Worm (Caenorhabditis elegans) whole organism, L4 larva: ENCODE measurements around the gene spp-1.

Experiments used
- D1046.2 ChIP-seq: fragments of 200-800 bp; sonication (Bioruptor generic); IDR thresholded peaks from 2 replicates; pipeline ENCODE4 v1.3.6; 2022; ENCODE audit warnings: missing genetic modification characterization, missing compliant biosample characterization
- F10B5.3 ChIP-seq: sonication (generic microtip); optimal IDR thresholded peaks from 2 replicates; lab custom pipeline; 2016; ENCODE audit warnings: mild to moderate bottlenecking, missing genetic modification characterization, missing compliant biosample characterization
- F26F4.8 ChIP-seq: fragments of 200-800 bp; sonication (Bioruptor generic); conservative IDR thresholded peaks from 2 replicates; pipeline ENCODE4 v1.3.6; 2022; ENCODE audit warnings: missing genetic modification characterization, missing compliant biosample characterization
- F44E2.7 ChIP-seq: fragments of 200-800 bp; sonication (Bioruptor generic); IDR thresholded peaks from 2 replicates; pipeline ENCODE4 v2.1.2; 2022; ENCODE audit warnings: missing genetic modification characterization, missing compliant biosample characterization
- R02D3.7 ChIP-seq: fragments of 150-350 bp; sonication (generic microtip); optimal IDR thresholded peaks from 3 replicates; lab custom pipeline; 2014; ENCODE audit warnings: missing biosample characterization, missing genetic modification characterization
- Y48G9A.11 ChIP-seq: fragments of 200-800 bp; sonication (Bioruptor generic); IDR thresholded peaks from 2 replicates; pipeline ENCODE4 v1.3.6; 2022; ENCODE audit warnings: missing genetic modification reagents, missing genetic modification characterization, missing compliant biosample characterization
- Y5F2A.4 ChIP-seq: fragments of 200-800 bp; sonication (Bioruptor generic); optimal IDR thresholded peaks from 2 replicates; lab custom pipeline; 2018; ENCODE audit warnings: mild to moderate bottlenecking, missing genetic modification characterization, missing compliant biosample characterization
- Y75B8A.6 ChIP-seq: fragments of 200-800 bp; sonication (Bioruptor generic); IDR thresholded peaks from 2 replicates; pipeline ENCODE4 v1.3.6; 2022; ENCODE audit warnings: missing genetic modification reagents, missing genetic modification characterization, missing compliant biosample characterization
- aha-1 ChIP-seq: fragments of 150-350 bp; peaks from one replicate; lab custom pipeline; 2014; ENCODE audit warnings: missing biosample characterization, missing genetic modification characterization
- aly-2 ChIP-seq: sonication (generic microtip); optimal IDR thresholded peaks from 2 replicates; lab custom pipeline; 2018; ENCODE audit warnings: missing biosample characterization, missing genetic modification characterization
- ceh-20 ChIP-seq: fragments of 200-800 bp; sonication (Bioruptor generic); IDR thresholded peaks from 2 replicates; pipeline ENCODE4 v1.3.6; 2022; ENCODE audit warnings: missing genetic modification reagents, missing genetic modification characterization, missing compliant biosample characterization
- ceh-28 ChIP-seq: fragments of 150-350 bp; optimal IDR thresholded peaks from 2 replicates; lab custom pipeline; 2014; ENCODE audit warnings: missing biosample characterization, missing genetic modification reagents, missing genetic modification characterization
- ceh-44 ChIP-seq: fragments of 200-800 bp; sonication (Bioruptor generic); IDR thresholded peaks from 2 replicates; pipeline ENCODE4 v1.3.6; 2022; ENCODE audit warnings: missing genetic modification reagents, missing genetic modification characterization, missing compliant biosample characterization
- ceh-62 ChIP-seq: sonication (generic microtip); optimal IDR thresholded peaks from 2 replicates; lab custom pipeline; 2017; ENCODE audit warnings: missing biosample characterization, missing genetic modification characterization
- ces-1 ChIP-seq: fragments of 150-350 bp; sonication (generic microtip); optimal IDR thresholded peaks from 4 replicates; lab custom pipeline; 2014; ENCODE audit warnings: missing biosample characterization, missing genetic modification reagents, missing genetic modification characterization
- ctbp-1 ChIP-seq: fragments of 200-800 bp; sonication (Bioruptor generic); IDR thresholded peaks from 2 replicates; pipeline ENCODE4 v1.3.6; 2022; ENCODE audit warnings: missing genetic modification reagents, missing genetic modification characterization, missing compliant biosample characterization
- daf-12 ChIP-seq: fragments of 150-350 bp; optimal IDR thresholded peaks from 2 replicates; lab custom pipeline; 2014; ENCODE audit warnings: missing biosample characterization, missing genetic modification reagents, missing genetic modification characterization
- daf-19 ChIP-seq: fragments of 200-800 bp; sonication (Bioruptor generic); conservative IDR thresholded peaks from 2 replicates; pipeline ENCODE4 v1.3.6; 2022; ENCODE audit warnings: missing genetic modification characterization, missing compliant biosample characterization
- daf-8 ChIP-seq: fragments of 200-800 bp; sonication (Bioruptor generic); IDR thresholded peaks from 2 replicates; pipeline ENCODE4 v1.3.6; 2022; ENCODE audit warnings: missing genetic modification characterization, missing compliant biosample characterization
- dmd-9 ChIP-seq: fragments of 200-800 bp; sonication (Bioruptor generic); IDR thresholded peaks from 2 replicates; pipeline ENCODE4 v1.3.6; 2022; ENCODE audit warnings: missing genetic modification reagents, missing genetic modification characterization, missing compliant biosample characterization
- dpl-1 ChIP-seq: fragments of 150-350 bp; optimal IDR thresholded peaks from 2 replicates; lab custom pipeline; 2014; ENCODE audit warnings: missing biosample characterization, missing genetic modification reagents, missing genetic modification characterization
- duxl-1 ChIP-seq: sonication (generic microtip); optimal IDR thresholded peaks from 2 replicates; lab custom pipeline; 2016; ENCODE audit warnings: mild to moderate bottlenecking, missing genetic modification characterization, moderate library complexity, missing compliant biosample characterization; ENCODE audit not compliant: poor library complexity
- egl-43 ChIP-seq: fragments of 200-800 bp; sonication (Bioruptor generic); IDR thresholded peaks from 2 replicates; pipeline ENCODE4 v1.3.6; 2022; ENCODE audit warnings: missing genetic modification reagents, missing genetic modification characterization, missing compliant biosample characterization
- fkh-10 ChIP-seq: fragments of 150-350 bp; optimal IDR thresholded peaks from 2 replicates; lab custom pipeline; 2014; ENCODE audit warnings: missing biosample characterization, missing genetic modification reagents, missing genetic modification characterization
- fos-1 ChIP-seq: fragments of 150-350 bp; optimal IDR thresholded peaks from 2 replicates; lab custom pipeline; 2014; ENCODE audit warnings: missing biosample characterization, missing genetic modification characterization
- hlh-11 ChIP-seq: fragments of 200-800 bp; sonication (Bioruptor generic); optimal IDR thresholded peaks from 2 replicates; lab custom pipeline; 2018; ENCODE audit warnings: mild to moderate bottlenecking, missing genetic modification characterization, missing compliant biosample characterization
- hmg-1.1 ChIP-seq: fragments of 200-800 bp; sonication (Bioruptor generic); IDR thresholded peaks from 2 replicates; pipeline ENCODE4 v1.3.6; 2022; ENCODE audit warnings: missing genetic modification reagents, missing genetic modification characterization, missing compliant biosample characterization
- lin-13 ChIP-seq: fragments of 150-350 bp; optimal IDR thresholded peaks from 2 replicates; lab custom pipeline; 2014; ENCODE audit warnings: missing biosample characterization, missing genetic modification reagents, missing genetic modification characterization
- lin-15B ChIP-seq: fragments of 150-350 bp; sonication (generic microtip); optimal IDR thresholded peaks from 3 replicates; lab custom pipeline; 2014; ENCODE audit warnings: missing biosample characterization, missing genetic modification characterization
- lir-3 ChIP-seq: sonication (generic microtip); optimal IDR thresholded peaks from 2 replicates; lab custom pipeline; 2016; ENCODE audit warnings: mild to moderate bottlenecking, missing genetic modification characterization, missing compliant biosample characterization
- madf-5 ChIP-seq, 2 experiments: fragments of 200-800 bp; sonication (Bioruptor generic); IDR thresholded peaks; 2 replicates each; pipeline ENCODE4 v1.3.6; 2022; ENCODE audit warnings: missing compliant biosample characterization in 2 of 2, missing genetic modification characterization in 2 of 2
- madf-9 ChIP-seq: fragments of 200-800 bp; sonication (Bioruptor generic); conservative IDR thresholded peaks from 2 replicates; pipeline ENCODE4 v1.3.6; 2022; ENCODE audit warnings: missing genetic modification reagents, missing genetic modification characterization, missing compliant biosample characterization
- mes-2 ChIP-seq: sonication (generic microtip); optimal IDR thresholded peaks from 2 replicates; lab custom pipeline; 2016; ENCODE audit warnings: missing genotype, mild to moderate bottlenecking, missing genetic modification characterization, missing compliant biosample characterization; ENCODE audit not compliant: poor library complexity, severe bottlenecking
- nhr-11 ChIP-seq: fragments of 150-350 bp; optimal IDR thresholded peaks from 2 replicates; lab custom pipeline; 2014; ENCODE audit warnings: missing biosample characterization, missing genetic modification characterization
- nhr-111 ChIP-seq: fragments of 200-800 bp; sonication (Bioruptor generic); optimal IDR thresholded peaks from 2 replicates; lab custom pipeline; 2018; ENCODE audit warnings: mild to moderate bottlenecking, missing genetic modification characterization, missing compliant biosample characterization
- nhr-237 ChIP-seq: sonication (generic microtip); optimal IDR thresholded peaks from 2 replicates; lab custom pipeline; 2017; ENCODE audit warnings: missing biosample characterization, missing genetic modification characterization
- nhr-28 ChIP-seq: fragments of 150-350 bp; optimal IDR thresholded peaks from 2 replicates; lab custom pipeline; 2014; ENCODE audit warnings: missing biosample characterization, missing genetic modification characterization
- nhr-41 ChIP-seq: fragments of 200-800 bp; sonication (Bioruptor generic); IDR thresholded peaks from 2 replicates; pipeline ENCODE4 v1.3.6; 2022; ENCODE audit warnings: missing genetic modification reagents, missing genetic modification characterization, missing compliant biosample characterization
- nhr-48 ChIP-seq: sonication (generic microtip); optimal IDR thresholded peaks from 2 replicates; lab custom pipeline; 2016; ENCODE audit warnings: mild to moderate bottlenecking, missing genetic modification characterization, missing compliant biosample characterization
- nhr-6 ChIP-seq: fragments of 150-350 bp; optimal IDR thresholded peaks from 2 replicates; lab custom pipeline; 2014; ENCODE audit warnings: missing biosample characterization, missing genetic modification characterization
- nhr-76 ChIP-seq: fragments of 150-350 bp; optimal IDR thresholded peaks from 2 replicates; lab custom pipeline; 2014; ENCODE audit warnings: missing biosample characterization, missing genetic modification characterization
- php-3 ChIP-seq: fragments of 200-800 bp; sonication (Bioruptor generic); IDR thresholded peaks from 2 replicates; pipeline ENCODE4 v1.3.6; 2022; ENCODE audit warnings: missing genetic modification reagents, missing genetic modification characterization, missing compliant biosample characterization
- rbr-2 ChIP-seq: sonication (generic microtip); optimal IDR thresholded peaks from 2 replicates; lab custom pipeline; 2016; ENCODE audit warnings: missing genotype, missing genetic modification characterization, missing compliant biosample characterization
- sdz-12 ChIP-seq: fragments of 200-800 bp; sonication (Bioruptor generic); optimal IDR thresholded peaks from 2 replicates; lab custom pipeline; 2018; ENCODE audit warnings: mild to moderate bottlenecking, missing genetic modification characterization, missing compliant biosample characterization
- skn-1 ChIP-seq: fragments of 150-350 bp; optimal IDR thresholded peaks from 2 replicates; lab custom pipeline; 2014; ENCODE audit warnings: missing biosample characterization, missing genetic modification characterization
- snpc-1.2 ChIP-seq: fragments of 200-800 bp; sonication (Bioruptor generic); IDR thresholded peaks from 2 replicates; pipeline ENCODE4 v1.3.6; 2022; ENCODE audit warnings: missing genetic modification reagents, missing genetic modification characterization, missing compliant biosample characterization
- snpc-4 ChIP-seq: fragments of 150-350 bp; optimal IDR thresholded peaks from 2 replicates; lab custom pipeline; 2014; ENCODE audit warnings: missing biosample characterization, missing genetic modification characterization
- tag-97 ChIP-seq: fragments of 200-800 bp; sonication (Bioruptor generic); IDR thresholded peaks from 2 replicates; pipeline ENCODE4 v1.3.6; 2022; ENCODE audit warnings: missing genetic modification characterization, missing compliant biosample characterization
- unc-39 ChIP-seq: sonication (generic microtip); optimal IDR thresholded peaks from 2 replicates; lab custom pipeline; 2017; ENCODE audit warnings: missing biosample characterization, missing genetic modification characterization
- zag-1 ChIP-seq: fragments of 150-350 bp; optimal IDR thresholded peaks from 2 replicates; lab custom pipeline; 2014; ENCODE audit warnings: missing biosample characterization, missing genetic modification characterization
- zfp-2 ChIP-seq: sonication (generic microtip); optimal IDR thresholded peaks from 2 replicates; lab custom pipeline; 2016; ENCODE audit warnings: mild to moderate bottlenecking, missing genetic modification characterization, missing compliant biosample characterization
- zip-11 ChIP-seq: fragments of 200-800 bp; sonication (Bioruptor generic); IDR thresholded peaks from 2 replicates; pipeline ENCODE4 v1.3.6; 2022; ENCODE audit warnings: missing genetic modification characterization, missing compliant biosample characterization

Gene spp-1

ce11 chrIII:10333961-10334542, 21.4 kb downstream of the spp-1 start, which contains the start of the genes jmjd-4 and mev-1 (continued):
- TF ChIP-seq lir-3 (tag; lab: Kevin White, UChicago) (no peak), Y5F2A.4 (peak; percentile 24), F10B5.3 (tag; lab: Kevin White, UChicago) (peak; percentile 45), zag-1 (tag; lab: Kevin White, UChicago) (no peak), ces-1 (GFP tag; lab: Kevin White, UChicago) (no peak), nhr-6 (peak; percentile 64), daf-8 (GFP tag; lab: Robert Waterston, UW) (no peak), daf-12 (tag; lab: Kevin White, UChicago) (no peak), ceh-44 (no peak), aha-1 (tag; lab: Kevin White, UChicago) (peak; percentile 99), nhr-111 (GFP tag; lab: Kevin White, UChicago) (no peak), lin-13 (GFP tag; lab: Kevin White, UChicago) (peak; percentile 86), ctbp-1 (peak; percentile 65), duxl-1 (tag; lab: Kevin White, UChicago) (peak; percentile 77), dpl-1 (GFP tag; lab: Kevin White, UChicago) (peak; percentile 85), snpc-4 (no peak), D1046.2 (0 out of 2 replicates have a peak, but pooled peaks have one; percentile 52), mes-2 (tag; lab: Kevin White, UChicago) (peak; percentile 86), nhr-41 (GFP tag; lab: Robert Waterston, UW) (peak; percentile 49; the same call in 1 of the 2 replicates), daf-19 (GFP tag; lab: Robert Waterston, UW) (0 out of 2 replicates have a peak, but pooled peaks have one; percentile 67), unc-39 (no peak), egl-43 (GFP tag; lab: Robert Waterston, UW) (peak; percentile 81), nhr-76 (tag; lab: Kevin White, UChicago) (no peak), dmd-9 (no peak), skn-1 (no peak), Y48G9A.11 (GFP tag; lab: Robert Waterston, UW) (no peak), hmg-1.1 (peak; percentile 89), rbr-2 (tag; lab: Kevin White, UChicago) (peak; percentile 85), aly-2 (tag; lab: Kevin White, UChicago) (no peak), F26F4.8 (no peak), zip-11 (GFP tag; lab: Robert Waterston, UW) (no peak), ceh-20 (GFP tag; lab: Robert Waterston, UW) (peak; percentile 86), Y75B8A.6 (GFP tag; lab: Robert Waterston, UW) (no peak), lin-15B (tag; lab: Kevin White, UChicago) (no peak), madf-5 (GFP tag; IDR thresholded peaks at IDR 0.05; lab: Robert Waterston, UW) (no peak), snpc-1.2 (GFP tag; lab: Robert Waterston, UW) (0 out of 2 replicates have a peak, but pooled peaks have one; percentile 39), nhr-237 (tag; lab: Kevin White, UChicago) (no peak), fos-1 (tag; lab: Kevin White, UChicago) (no peak), ceh-28 (tag; lab: Kevin White, UChicago) (no peak), ceh-62 (no peak), R02D3.7 (tag; lab: Kevin White, UChicago) (no peak), fkh-10 (GFP tag; lab: Kevin White, UChicago) (peak; percentile 40), sdz-12 (GFP tag; lab: Kevin White, UChicago) (no peak), zfp-2 (tag; lab: Kevin White, UChicago) (no peak), nhr-11 (tag; lab: Kevin White, UChicago) (peak; percentile 61), nhr-28 (tag; lab: Kevin White, UChicago) (peak; percentile 47), madf-9 (GFP tag; lab: Robert Waterston, UW) (0 out of 2 replicates have a peak, but pooled peaks have one; percentile 41), F44E2.7 (GFP tag; lab: Robert Waterston, UW) (no peak), nhr-48 (tag; lab: Kevin White, UChicago) (peak; percentile 44), php-3 (peak; percentile 69), tag-97 (GFP tag; lab: Robert Waterston, UW) (no peak), hlh-11 (peak; percentile 90)
